Fruit fly (Drosophila melanogaster): Measurements from ENCODE around the gene CG3638.
A peak's percentile ranks its signal among the peaks of the same experiment; 100 is the strongest.

DNA sequence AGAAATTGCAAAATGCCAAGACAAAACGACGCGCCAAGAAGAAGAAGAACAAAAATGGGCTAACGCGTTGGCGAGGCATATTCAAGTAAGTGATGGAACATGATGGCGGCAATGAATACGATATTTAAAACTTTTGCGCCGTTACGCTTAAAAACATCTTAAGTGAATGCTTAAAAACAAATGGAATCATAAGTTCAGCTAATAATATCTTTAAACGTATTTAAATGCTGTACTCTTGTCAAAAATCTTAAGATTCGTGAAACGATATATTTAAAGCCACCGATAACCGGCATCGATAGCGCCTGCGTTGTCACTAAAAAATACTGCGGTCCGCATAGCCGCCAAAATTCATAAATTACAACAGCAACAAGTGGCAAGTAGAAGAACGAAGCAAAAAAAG is 3.3 kb upstream of the CG3638 start, which contains the start of gene CG11403:
- peak; percentile 27 for TF ChIP-seq CG9727 (GFP tag; optimal IDR thresholded peaks at IDR 0.05)
- TF ChIP-seq Sox100B (GFP tag; optimal IDR thresholded peaks at IDR 0.05): no peak
- TF ChIP-seq Poxn (GFP tag; IDR thresholded peaks at IDR 0.05): no peak
- TF ChIP-seq tap (tag; optimal IDR thresholded peaks at IDR 0.05): no peak
- no peak for TF ChIP-seq CG12219 (GFP tag; optimal IDR thresholded peaks at IDR 0.05)
- no peak for TF ChIP-seq Dfd (GFP tag; optimal IDR thresholded peaks at IDR 0.05)
- TF ChIP-seq CG15514 (GFP tag; optimal IDR thresholded peaks at IDR 0.05): peak; percentile 49
- TF ChIP-seq p53 (GFP tag; optimal IDR thresholded peaks at IDR 0.05): no peak
- no peak for TF ChIP-seq CG17359 (tag; optimal IDR thresholded peaks at IDR 0.05)
- TF ChIP-seq cato (GFP tag; optimal IDR thresholded peaks at IDR 0.05; ENCODE audit: borderline replicate concordance): no peak

Measured in whole organism, embryonic.